Fruit fly (Drosophila melanogaster) whole organism, embryonic: Measurements from ENCODE around the gene CG45100.
A peak's percentile ranks its signal among the peaks of the same experiment; 100 is the strongest.

Source experiments
- Antp ChIP-seq: fragments of 200-800 bp; sonication (Bioruptor generic); optimal IDR thresholded peaks from 3 replicates; lab custom pipeline; 2016; ENCODE audit warnings: missing biosample characterization, missing genetic modification characterization
- Atf6 ChIP-seq: fragments of 200-800 bp; sonication (Bioruptor generic); IDR thresholded peaks from 2 replicates; pipeline ENCODE4 v1.3.6; 2022; ENCODE audit warnings: missing biosample characterization, missing genetic modification characterization
- CG11456 ChIP-seq: fragments of 200-800 bp; sonication (Bioruptor generic); IDR thresholded peaks from 3 replicates; pipeline ENCODE4 v1.3.6; 2022; ENCODE audit warnings: missing biosample characterization, missing genetic modification characterization
- CG12104 ChIP-seq: fragments of 200-800 bp; sonication (Bioruptor generic); optimal IDR thresholded peaks from 3 replicates; lab custom pipeline; 2016; ENCODE audit warnings: missing biosample characterization, missing genetic modification characterization
- CG12744 ChIP-seq: fragments of 200-800 bp; sonication (Bioruptor generic); optimal IDR thresholded peaks from 2 replicates; lab custom pipeline; 2016; ENCODE audit warnings: missing biosample characterization, missing genetic modification characterization
- CG14710 ChIP-seq: fragments of 200-800 bp; sonication (Bioruptor generic); optimal IDR thresholded peaks from 3 replicates; lab custom pipeline; 2019; ENCODE audit warnings: missing biosample characterization, mild to moderate bottlenecking, missing genetic modification characterization, moderate library complexity
- CG15269 ChIP-seq: fragments of 200-800 bp; sonication (Bioruptor generic); optimal IDR thresholded peaks from 2 replicates; lab custom pipeline; 2018; ENCODE audit warnings: missing biosample characterization, mild to moderate bottlenecking, missing genetic modification characterization, moderate library complexity
- CG15514 ChIP-seq: fragments of 200-800 bp; sonication (Bioruptor generic); optimal IDR thresholded peaks from 3 replicates; lab custom pipeline; 2017; ENCODE audit warnings: missing biosample characterization, missing genetic modification characterization, mild to moderate bottlenecking, moderate library complexity, missing genetic modification reagents
- CG1602 ChIP-seq: fragments of 200-800 bp; sonication (Bioruptor generic); optimal IDR thresholded peaks from 3 replicates; lab custom pipeline; 2016; ENCODE audit warnings: missing biosample characterization, missing genetic modification characterization
- CG16779 ChIP-seq: fragments of 200-800 bp; sonication (Bioruptor generic); IDR thresholded peaks from 2 replicates; pipeline ENCODE4 v1.3.6; 2022; ENCODE audit warnings: missing biosample characterization, missing genetic modification characterization
- CG17829 ChIP-seq: fragments of 200-800 bp; optimal IDR thresholded peaks from 2 replicates; lab custom pipeline; 2019; ENCODE audit warnings: missing biosample characterization, mild to moderate bottlenecking, missing genetic modification characterization, moderate library complexity
- CG2129 ChIP-seq: fragments of 200-800 bp; sonication (Bioruptor generic); IDR thresholded peaks from 2 replicates; pipeline ENCODE4 v1.3.6; 2022; ENCODE audit warnings: missing biosample characterization, missing genetic modification characterization; ENCODE audit not compliant: partially characterized antibody
- CG34376 ChIP-seq: fragments of 200-800 bp; sonication (Bioruptor generic); optimal IDR thresholded peaks from 2 replicates; lab custom pipeline; 2018; ENCODE audit warnings: missing biosample characterization, mild to moderate bottlenecking, missing genetic modification characterization
- CG34422 ChIP-seq: fragments of 200-800 bp; sonication (Bioruptor generic); IDR thresholded peaks from 3 replicates; pipeline ENCODE4 v1.3.6; 2022; ENCODE audit warnings: missing biosample characterization, missing genetic modification characterization
- CG3995 ChIP-seq: fragments of 200-800 bp; sonication (Bioruptor generic); optimal IDR thresholded peaks from 3 replicates; lab custom pipeline; 2016; ENCODE audit warnings: missing biosample characterization, missing genetic modification characterization
- CG4424 ChIP-seq: fragments of 200-800 bp; sonication (Bioruptor generic); optimal IDR thresholded peaks from 3 replicates; lab custom pipeline; 2016; ENCODE audit warnings: missing biosample characterization, missing genetic modification characterization
- CG4854 ChIP-seq: fragments of 200-800 bp; sonication (Bioruptor generic); optimal IDR thresholded peaks from 2 replicates; lab custom pipeline; 2016; ENCODE audit warnings: missing biosample characterization, missing genetic modification characterization, inconsistent platforms
- CG5180 ChIP-seq: fragments of 200-800 bp; sonication (Bioruptor generic); optimal IDR thresholded peaks from 3 replicates; lab custom pipeline; 2017; ENCODE audit warnings: missing biosample characterization, missing genetic modification characterization, mild to moderate bottlenecking, moderate library complexity, missing genetic modification reagents
- CG6791 ChIP-seq: fragments of 200-800 bp; sonication (Bioruptor generic); IDR thresholded peaks from 3 replicates; pipeline ENCODE4 v1.3.6; 2022; ENCODE audit warnings: missing biosample characterization, missing genetic modification characterization; ENCODE audit not compliant: partially characterized antibody
- CG7556 ChIP-seq: fragments of 200-800 bp; sonication (Bioruptor generic); optimal IDR thresholded peaks from 2 replicates; lab custom pipeline; 2017; ENCODE audit warnings: missing biosample characterization, mild to moderate bottlenecking, missing genetic modification characterization
- CG7839 ChIP-seq: fragments of 200-800 bp; sonication (Bioruptor generic); optimal IDR thresholded peaks from 3 replicates; lab custom pipeline; 2018; ENCODE audit warnings: missing biosample characterization, mild to moderate bottlenecking, missing genetic modification characterization, moderate library complexity
- CG8290 ChIP-seq, 3 experiments: fragments of 200-800 bp; sonication (Bioruptor generic); optimal IDR thresholded peaks; 2 replicates each; lab custom pipeline; 2016 to 2019; ENCODE audit warnings: missing biosample characterization in 3 of 3, missing genetic modification characterization in 3 of 3, mild to moderate bottlenecking in 2 of 3, moderate library complexity in 1 of 3
- Chrac-16 ChIP-seq: fragments of 200-800 bp; sonication (Bioruptor generic); optimal IDR thresholded peaks from 3 replicates; lab custom pipeline; 2016; ENCODE audit warnings: missing biosample characterization, missing genetic modification characterization
- Dad ChIP-seq: fragments of 200-800 bp; sonication (Bioruptor generic); optimal IDR thresholded peaks from 3 replicates; lab custom pipeline; 2016; ENCODE audit warnings: missing biosample characterization, missing genetic modification characterization
- Fer1 ChIP-seq: fragments of 200-800 bp; sonication (Bioruptor generic); optimal IDR thresholded peaks from 2 replicates; lab custom pipeline; 2017; ENCODE audit warnings: missing biosample characterization, mild to moderate bottlenecking, missing genetic modification characterization
- HmgD ChIP-seq: fragments of 200-800 bp; sonication (Bioruptor generic); optimal IDR thresholded peaks from 3 replicates; lab custom pipeline; 2016; ENCODE audit warnings: missing biosample characterization, missing genetic modification characterization
- Hmx ChIP-seq: fragments of 200-800 bp; sonication (Bioruptor generic); optimal IDR thresholded peaks from 2 replicates; lab custom pipeline; 2016; ENCODE audit warnings: missing biosample characterization, missing genetic modification characterization
- Hsf ChIP-seq: fragments of 200-800 bp; sonication (Bioruptor generic); optimal IDR thresholded peaks from 3 replicates; lab custom pipeline; 2016; ENCODE audit warnings: missing biosample characterization, missing genetic modification characterization
- Kr ChIP-seq: fragments of 200-800 bp; sonication (Bioruptor generic); optimal IDR thresholded peaks from 2 replicates; lab custom pipeline; 2017; ENCODE audit warnings: missing biosample characterization, mild to moderate bottlenecking, missing genetic modification characterization
- MTF-1 ChIP-seq: fragments of 200-800 bp; sonication (Bioruptor generic); optimal IDR thresholded peaks from 2 replicates; lab custom pipeline; 2018; ENCODE audit warnings: missing biosample characterization, mild to moderate bottlenecking, missing genetic modification characterization, borderline replicate concordance
- Mes4 ChIP-seq: fragments of 200-800 bp; sonication (Bioruptor generic); optimal IDR thresholded peaks from 2 replicates; lab custom pipeline; 2016; ENCODE audit warnings: missing biosample characterization, missing genetic modification characterization
- amos ChIP-seq: fragments of 200-800 bp; sonication (Bioruptor generic); IDR thresholded peaks from 2 replicates; pipeline ENCODE4 v1.3.6; 2022; ENCODE audit warnings: missing biosample characterization, missing genetic modification characterization; ENCODE audit not compliant: partially characterized antibody
- ap ChIP-seq: fragments of 200-800 bp; sonication (Bioruptor generic); IDR thresholded peaks from 2 replicates; pipeline ENCODE4 v1.3.6; 2022; ENCODE audit warnings: missing biosample characterization, missing genetic modification characterization
- ase ChIP-seq: fragments of 200-800 bp; sonication (Bioruptor generic); IDR thresholded peaks from 3 replicates; pipeline ENCODE4 v1.3.6; 2022; ENCODE audit warnings: missing biosample characterization, missing genetic modification characterization
- crol ChIP-seq: fragments of 200-800 bp; sonication (Bioruptor generic); IDR thresholded peaks from 2 replicates; pipeline ENCODE4 v1.3.6; 2022; ENCODE audit warnings: missing biosample characterization, missing genetic modification characterization
- crp ChIP-seq, 2 experiments: fragments of 200-800 bp; sonication (Bioruptor generic); optimal IDR thresholded peaks; 2 replicates in 1 of 2; 3 replicates in 1 of 2; lab custom pipeline; 2017; ENCODE audit warnings: missing biosample characterization in 2 of 2, missing genetic modification characterization in 2 of 2, mild to moderate bottlenecking in 1 of 2, moderate library complexity in 1 of 2
- dan ChIP-seq: fragments of 200-800 bp; sonication (Bioruptor generic); IDR thresholded peaks from 2 replicates; pipeline ENCODE4 v1.3.6; 2022; ENCODE audit warnings: missing biosample characterization, missing genetic modification characterization
- danr ChIP-seq: fragments of 200-800 bp; sonication (Bioruptor generic); IDR thresholded peaks from 2 replicates; pipeline ENCODE4 v1.3.6; 2022; ENCODE audit warnings: missing biosample characterization, missing genetic modification characterization
- dati ChIP-seq: fragments of 200-800 bp; sonication (Bioruptor generic); IDR thresholded peaks from 2 replicates; pipeline ENCODE4 v1.3.6; 2022; ENCODE audit warnings: missing biosample characterization, missing genetic modification characterization
- her ChIP-seq: fragments of 200-800 bp; sonication (Bioruptor generic); optimal IDR thresholded peaks from 2 replicates; lab custom pipeline; 2016; ENCODE audit warnings: missing biosample characterization, missing genetic modification characterization
- nerfin-1 ChIP-seq: fragments of 200-800 bp; sonication (Bioruptor generic); optimal IDR thresholded peaks from 3 replicates; lab custom pipeline; 2019; ENCODE audit warnings: missing biosample characterization, mild to moderate bottlenecking, missing genetic modification characterization, moderate library complexity
- org-1 ChIP-seq: fragments of 200-800 bp; sonication (Bioruptor generic); optimal IDR thresholded peaks from 2 replicates; lab custom pipeline; 2017; ENCODE audit warnings: missing biosample characterization, missing genetic modification characterization
- pfk ChIP-seq: fragments of 200-800 bp; sonication (Bioruptor generic); optimal IDR thresholded peaks from 2 replicates; lab custom pipeline; 2018; ENCODE audit warnings: missing biosample characterization, mild to moderate bottlenecking, missing genetic modification characterization, moderate library complexity
- pita ChIP-seq: fragments of 200-800 bp; sonication (Bioruptor generic); optimal IDR thresholded peaks from 2 replicates; lab custom pipeline; 2017; ENCODE audit warnings: missing biosample characterization, mild to moderate bottlenecking, missing genetic modification characterization
- ranshi ChIP-seq: fragments of 200-800 bp; sonication (Bioruptor generic); IDR thresholded peaks from 2 replicates; pipeline ENCODE4 v1.3.6; 2022; ENCODE audit warnings: missing biosample characterization, missing genetic modification characterization
- rib ChIP-seq: fragments of 200-800 bp; sonication (Bioruptor generic); IDR thresholded peaks from 2 replicates; pipeline ENCODE4 v1.3.6; 2022; ENCODE audit warnings: missing biosample characterization, missing genetic modification characterization
- shn ChIP-seq: fragments of 200-800 bp; sonication (Bioruptor generic); optimal IDR thresholded peaks from 3 replicates; lab custom pipeline; 2016; ENCODE audit warnings: missing biosample characterization, missing genetic modification characterization
- tll ChIP-seq, 2 experiments: fragments of 200-800 bp in 1 of 2; fragments of >200 bp in 1 of 2; sonication (Bioruptor generic) in 1 of 2; optimal IDR thresholded peaks; 2 replicates each; lab custom pipeline; 2017 to 2019; ENCODE audit warnings: missing biosample characterization in 2 of 2, missing genetic modification characterization in 2 of 2, mild to moderate bottlenecking in 1 of 2, moderate library complexity in 1 of 2
- unpg ChIP-seq: fragments of 200-800 bp; sonication (Bioruptor generic); optimal IDR thresholded peaks from 3 replicates; lab custom pipeline; 2018; ENCODE audit warnings: missing biosample characterization, mild to moderate bottlenecking, missing genetic modification characterization, moderate library complexity
- zfh2 ChIP-seq: fragments of 200-800 bp; sonication (Bioruptor generic); optimal IDR thresholded peaks from 2 replicates; lab custom pipeline; 2016; ENCODE audit warnings: missing biosample characterization, missing genetic modification characterization

CG45100 gene

DNA sequence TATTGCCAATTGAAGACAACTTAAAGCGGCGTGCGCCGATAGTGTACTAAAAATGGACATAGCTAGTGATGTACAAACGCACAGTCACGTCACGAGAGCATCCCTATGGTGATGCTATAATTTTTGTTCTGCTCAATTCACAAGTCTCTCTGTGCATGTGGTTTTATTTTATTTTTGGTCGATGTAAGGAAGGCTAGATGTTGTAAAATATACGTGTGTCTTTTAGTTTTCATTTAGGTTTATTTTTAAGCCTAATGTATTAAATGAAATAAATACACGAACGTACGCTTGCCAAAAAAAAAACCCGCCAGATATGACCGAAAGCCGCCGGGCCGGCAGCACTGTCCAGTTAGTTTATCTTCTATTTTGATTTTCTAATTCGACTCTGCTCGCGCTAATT lies at the start of gene CG45100, which contains the start of the genes HDAC3 and Hcs (continued):
- TF ChIP-seq dan (GFP tag; lab: Robert Waterston, UW) (no peak), CG2129 (GFP tag; lab: Robert Waterston, UW) (peak; percentile 85), Atf6 (GFP tag; lab: Robert Waterston, UW) (no peak), CG15269 (tag; lab: Kevin White, UChicago) (no peak), CG15514 (GFP tag; lab: Kevin White, UChicago) (peak; percentile 45), HmgD (GFP tag; lab: Kevin White, UChicago) (peak; percentile 24), CG17829 (tag; lab: Kevin White, UChicago) (peak; percentile 12), pita (GFP tag; lab: Kevin White, UChicago) (no peak), Dad (GFP tag; lab: Kevin White, UChicago) (peak; percentile 67), CG12104 (peak; percentile 2), nerfin-1 (tag; lab: Kevin White, UChicago) (no peak), danr (no peak), rib (GFP tag; lab: Robert Waterston, UW) (0 out of 2 replicates have a peak, but pooled peaks have one; percentile 41), amos (GFP tag; lab: Robert Waterston, UW) (peak; percentile 86), tll (GFP tag; optimal IDR thresholded peaks at IDR 0.05; lab: Kevin White, UChicago) (peak in 1 of 2 experiments; percentile 76), Chrac-16 (peak; percentile 51), Hsf (peak; percentile 55), CG14710 (tag; lab: Kevin White, UChicago) (peak; percentile 64), pfk (no peak), CG3995 (GFP tag; lab: Kevin White, UChicago) (peak; percentile 49), ase (GFP tag; lab: Robert Waterston, UW) (no peak), Kr (GFP tag; lab: Kevin White, UChicago) (no peak), CG7556 (GFP tag; lab: Kevin White, UChicago) (no peak), MTF-1 (GFP tag; lab: Kevin White, UChicago) (no peak), ap (GFP tag; lab: Robert Waterston, UW) (no peak), Fer1 (GFP tag; lab: Kevin White, UChicago) (peak; percentile 53), CG7839 (tag; lab: Kevin White, UChicago) (no peak), Mes4 (GFP tag; lab: Kevin White, UChicago) (no peak), CG11456 (peak; percentile 59; the same call in 2 of the 3 replicates), CG12744 (peak; percentile 18), zfh2 (peak; percentile 72), unpg (GFP tag; lab: Kevin White, UChicago) (no peak), CG8290 (GFP tag; optimal IDR thresholded peaks at IDR 0.05; lab: Kevin White, UChicago) (peak; percentile 60), CG8290 (tag; optimal IDR thresholded peaks at IDR 0.05; lab: Kevin White, UChicago) (no peak), CG6791 (GFP tag; lab: Robert Waterston, UW) (peak; percentile 85), CG16779 (no peak), CG4424 (GFP tag; lab: Kevin White, UChicago) (peak; percentile 26), Antp (GFP tag; lab: Kevin White, UChicago) (peak; percentile 46), CG34376 (peak; percentile 59), CG5180 (no peak), crp (GFP tag; optimal IDR thresholded peaks at IDR 0.05; lab: Kevin White, UChicago) (peak in 1 of 2 experiments; percentile 23), CG1602 (GFP tag; lab: Kevin White, UChicago) (peak; percentile 2), ranshi (GFP tag; lab: Robert Waterston, UW) (no peak), shn (peak; percentile 68), CG4854 (no peak), dati (GFP tag; lab: Robert Waterston, UW) (no peak), her (GFP tag; lab: Kevin White, UChicago) (no peak), CG34422 (0 out of 3 replicates have a peak, but pooled peaks have one; percentile 23), crol (no peak), Hmx (GFP tag; lab: Kevin White, UChicago) (no peak), org-1 (GFP tag; lab: Kevin White, UChicago) (no peak)
